Worm (Caenorhabditis elegans) whole organism, midembryonic: ENCODE data around the gene lgc-49.

Source experiments
- T22C8.4 ChIP-seq: fragments of 200-800 bp; sonication (Bioruptor generic); IDR thresholded peaks from 2 replicates; pipeline ENCODE4 v1.3.6; 2022; ENCODE audit warnings: missing genetic modification characterization, missing compliant biosample characterization
- cog-1 ChIP-seq: sonication (generic microtip); optimal IDR thresholded peaks from 2 replicates; lab custom pipeline; 2016; ENCODE audit warnings: missing genetic modification characterization, missing compliant biosample characterization
- flt-1 ChIP-seq: fragments of 200-800 bp; sonication (Bioruptor generic); IDR thresholded peaks from 2 replicates; pipeline ENCODE4 v1.3.6; 2022; ENCODE audit warnings: missing genetic modification characterization, missing compliant biosample characterization
- klf-2 ChIP-seq: fragments of 200-800 bp; sonication (Bioruptor generic); conservative IDR thresholded peaks from 2 replicates; pipeline ENCODE4 v1.3.6; 2022; ENCODE audit warnings: missing genetic modification reagents, missing genetic modification characterization, missing compliant biosample characterization
- med-1 ChIP-seq: sonication (generic microtip); optimal IDR thresholded peaks from 2 replicates; lab custom pipeline; 2017; ENCODE audit warnings: missing genetic modification characterization, mild to moderate bottlenecking, missing compliant biosample characterization, antibody characterized with exemption, missing genetic modification reagents; ENCODE audit not compliant: insufficient read depth
- ref-1 ChIP-seq: fragments of 200-800 bp; sonication (Bioruptor generic); conservative IDR thresholded peaks from 2 replicates; pipeline ENCODE4 v1.3.6; 2022; ENCODE audit warnings: missing genetic modification reagents, missing genetic modification characterization, missing compliant biosample characterization
- tab-1 ChIP-seq: fragments of 200-800 bp; sonication (Bioruptor generic); IDR thresholded peaks from 2 replicates; pipeline ENCODE4 v1.3.6; 2022; ENCODE audit warnings: missing genetic modification characterization, missing compliant biosample characterization
- ztf-23 ChIP-seq: fragments of 200-800 bp; sonication (Bioruptor generic); IDR thresholded peaks from 2 replicates; pipeline ENCODE4 v1.3.6; 2022; ENCODE audit warnings: missing genetic modification reagents, missing genetic modification characterization, missing compliant biosample characterization
- ztf-29 ChIP-seq: fragments of 200-800 bp; sonication (Bioruptor generic); IDR thresholded peaks from 2 replicates; pipeline ENCODE4 v1.3.6; 2022; ENCODE audit warnings: missing genetic modification reagents, missing genetic modification characterization, missing compliant biosample characterization

lgc-49 gene

ce11 chrV:11180951-11181350 is 10.1 kb upstream of the lgc-49 start:
- TF ChIP-seq tab-1 (GFP tag; lab: Robert Waterston, UW): no peak
- no peak for TF ChIP-seq flt-1
- TF ChIP-seq T22C8.4 (GFP tag; lab: Robert Waterston, UW): no peak
- no peak for TF ChIP-seq ztf-23
- no peak for TF ChIP-seq ref-1 (GFP tag; lab: Robert Waterston, UW)
- TF ChIP-seq ztf-29: no peak
- TF ChIP-seq klf-2 (GFP tag; lab: Robert Waterston, UW): no peak
- TF ChIP-seq cog-1: no peak
- no peak for TF ChIP-seq med-1

- TF ChIP-seq tab-1 (GFP tag; lab: Robert Waterston, UW) (no peak), ztf-29 (no peak), med-1 (no peak), ztf-23 (no peak), T22C8.4 (GFP tag; lab: Robert Waterston, UW) (no peak), klf-2 (GFP tag; lab: Robert Waterston, UW) (no peak), flt-1 (no peak), cog-1 (no peak), ref-1 (GFP tag; lab: Robert Waterston, UW) (no peak)
These were observed 8.2 kb upstream of the lgc-49 start, which contains the start of gene cnc-10 for ce11 chrV:11182925-11183324. cnc-10 (plus strand) TSS chrV:11183225.

ce11 chrV:11196109-11196508 is 5.0 kb downstream of the lgc-49 start, which contains the start of gene clc-6:
clc-6 (minus strand) TSS chrV:11196209.
- no peak for TF ChIP-seq T22C8.4 (GFP tag; lab: Robert Waterston, UW)
- no peak for TF ChIP-seq tab-1 (GFP tag; lab: Robert Waterston, UW)
- TF ChIP-seq ztf-23: no peak
- TF ChIP-seq cog-1: no peak
- no peak for TF ChIP-seq ztf-29
- TF ChIP-seq med-1: no peak

- TF ChIP-seq tab-1 (GFP tag; lab: Robert Waterston, UW) (no peak), T22C8.4 (GFP tag; lab: Robert Waterston, UW) (no peak), ztf-29 (no peak), ztf-23 (no peak), ref-1 (GFP tag; lab: Robert Waterston, UW) (no peak), flt-1 (no peak), med-1 (no peak), cog-1 (no peak), klf-2 (GFP tag; lab: Robert Waterston, UW) (no peak)
These were observed 5.7 kb downstream of the lgc-49 start for ce11 chrV:11196631-11197258.

- no peak for TF ChIP-seq ref-1 (GFP tag; lab: Robert Waterston, UW)
- no peak for TF ChIP-seq ztf-29
- no peak for TF ChIP-seq klf-2 (GFP tag; lab: Robert Waterston, UW)
- no peak for TF ChIP-seq tab-1 (GFP tag; lab: Robert Waterston, UW)
- no peak for TF ChIP-seq T22C8.4 (GFP tag; lab: Robert Waterston, UW)
- no peak for TF ChIP-seq ztf-23
These were observed 7.0 kb downstream of the lgc-49 start for ce11 chrV:11198094-11198493.

- no peak for TF ChIP-seq ztf-23
- no peak for TF ChIP-seq ref-1 (GFP tag; lab: Robert Waterston, UW)
- no peak for TF ChIP-seq cog-1
- no peak for TF ChIP-seq tab-1 (GFP tag; lab: Robert Waterston, UW)
- TF ChIP-seq ztf-29: no peak
- no peak for TF ChIP-seq klf-2 (GFP tag; lab: Robert Waterston, UW)
- no peak for TF ChIP-seq med-1
- TF ChIP-seq flt-1: no peak
- TF ChIP-seq T22C8.4 (GFP tag; lab: Robert Waterston, UW): no peak
These were observed 8.4 kb downstream of the lgc-49 start for ce11 chrV:11199497-11199896.

ce11 chrV:11200316-11200715 is 9.2 kb downstream of the lgc-49 start, which contains the start of gene K10D6.3:
K10D6.3 (plus strand) TSS chrV:11200616.
- TF ChIP-seq T22C8.4 (GFP tag; lab: Robert Waterston, UW) (no peak), tab-1 (GFP tag; lab: Robert Waterston, UW) (no peak), ztf-29 (no peak), med-1 (no peak), ztf-23 (no peak), cog-1 (no peak), flt-1 (no peak), ref-1 (GFP tag; lab: Robert Waterston, UW) (no peak), klf-2 (GFP tag; lab: Robert Waterston, UW) (no peak)

ce11 chrV:11201826-11202565 is 10.9 kb downstream of the lgc-49 start, which contains the start of gene K10D6.4:
K10D6.4 (plus strand) TSS chrV:11201925.
- TF ChIP-seq ref-1 (GFP tag; lab: Robert Waterston, UW) (no peak), ztf-23 (no peak), ztf-29 (no peak), flt-1 (no peak), tab-1 (GFP tag; lab: Robert Waterston, UW) (no peak), med-1 (no peak), cog-1 (no peak), klf-2 (GFP tag; lab: Robert Waterston, UW) (no peak), T22C8.4 (GFP tag; lab: Robert Waterston, UW) (no peak)

- TF ChIP-seq flt-1: no peak
- no peak for TF ChIP-seq med-1
- no peak for TF ChIP-seq cog-1
- no peak for TF ChIP-seq ref-1 (GFP tag; lab: Robert Waterston, UW)
These were observed 13.4 kb downstream of the lgc-49 start for ce11 chrV:11204452-11204851.

ce11 chrV:11206467-11206866 is 15.4 kb downstream of the lgc-49 start:
- TF ChIP-seq T22C8.4 (GFP tag; lab: Robert Waterston, UW) (no peak), med-1 (no peak), tab-1 (GFP tag; lab: Robert Waterston, UW) (no peak), cog-1 (no peak), ztf-23 (no peak), klf-2 (GFP tag; lab: Robert Waterston, UW) (no peak), flt-1 (no peak), ref-1 (GFP tag; lab: Robert Waterston, UW) (no peak), ztf-29 (no peak)
